Worm (Caenorhabditis elegans) whole organism, L4/young adult: ENCODE measurements around the gene bath-29.

Source experiments
- W03F9.2 ChIP-seq: fragments of 150-350 bp; optimal IDR thresholded peaks from 2 replicates; lab custom pipeline; 2014; ENCODE audit warnings: missing biosample characterization, missing genetic modification characterization
- him-1 ChIP-seq: sonication (generic microtip); optimal IDR thresholded peaks from 2 replicates; lab custom pipeline; 2016; ENCODE audit warnings: missing genotype, missing genetic modification reagents, missing genetic modification characterization, missing compliant biosample characterization

DNA sequence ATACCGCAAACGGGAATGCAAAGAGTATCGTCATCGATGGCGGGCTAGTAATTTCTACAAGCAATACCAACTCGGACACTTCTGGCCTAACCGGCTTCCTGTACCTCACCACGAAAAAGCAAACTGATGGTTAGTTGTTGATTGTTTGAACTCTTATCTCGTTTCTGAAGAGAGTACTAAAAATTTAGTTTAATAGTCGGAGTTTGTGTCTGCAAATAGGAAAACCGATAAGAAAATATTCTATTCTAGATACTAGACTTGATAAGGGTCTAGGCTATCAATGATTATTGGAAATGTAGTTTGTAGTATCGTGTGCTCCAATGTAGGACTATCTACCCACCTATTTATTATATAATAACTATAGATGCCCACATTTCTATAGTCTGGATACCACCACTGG lies 29.5 kb upstream of the bath-29 start:
- TF ChIP-seq W03F9.2 (tag; lab: Kevin White, UChicago) (no peak), him-1 (tag; lab: Kevin White, UChicago) (no peak)
